Worm (Caenorhabditis elegans) whole organism, L1 larva: ENCODE results near the gene ckb-2.

Source experiments
- C34B4.2 ChIP-seq: sonication (generic microtip); optimal IDR thresholded peaks from 2 replicates; lab custom pipeline; 2017; ENCODE audit warnings: mild to moderate bottlenecking, missing genetic modification characterization, missing compliant biosample characterization
- F16B12.6 ChIP-seq: fragments of 150-350 bp; optimal IDR thresholded peaks from 2 replicates; lab custom pipeline; 2014; ENCODE audit warnings: missing biosample characterization, missing genetic modification characterization
- aha-1 ChIP-seq: fragments of 150-350 bp; optimal IDR thresholded peaks from 2 replicates; lab custom pipeline; 2014; ENCODE audit warnings: missing biosample characterization, missing genetic modification characterization
- alr-1 ChIP-seq: fragments of 200-800 bp; sonication (Bioruptor generic); optimal IDR thresholded peaks from 2 replicates; lab custom pipeline; 2018; ENCODE audit warnings: borderline replicate concordance, mild to moderate bottlenecking, missing genetic modification characterization, missing compliant biosample characterization
- aly-2 ChIP-seq: fragments of 150-350 bp; optimal IDR thresholded peaks from 2 replicates; lab custom pipeline; 2014; ENCODE audit warnings: missing biosample characterization, missing genetic modification characterization
- ama-1 ChIP-seq: fragments of 150-350 bp; optimal IDR thresholded peaks from 2 replicates; lab custom pipeline; 2014
- blmp-1 ChIP-seq: fragments of 150-350 bp; optimal IDR thresholded peaks from 2 replicates; lab custom pipeline; 2014; ENCODE audit warnings: missing biosample characterization, missing genetic modification characterization
- ceh-8 ChIP-seq: fragments of 200-800 bp; sonication (Bioruptor generic); optimal IDR thresholded peaks from 2 replicates; lab custom pipeline; 2018; ENCODE audit warnings: mild to moderate bottlenecking, missing genetic modification characterization, moderate library complexity, missing compliant biosample characterization
- dpl-1 ChIP-seq, 3 experiments: fragments of 150-350 bp in 2 of 3; sonication (generic microtip) in 1 of 3; optimal IDR thresholded peaks; 2 replicates each; lab custom pipeline; 2014 to 2017; ENCODE audit warnings: missing biosample characterization in 3 of 3, missing genetic modification characterization in 3 of 3, missing genetic modification reagents in 3 of 3
- dsc-1 ChIP-seq: sonication (generic microtip); optimal IDR thresholded peaks from 2 replicates; lab custom pipeline; 2016; ENCODE audit warnings: mild to moderate bottlenecking, missing genetic modification characterization, missing compliant biosample characterization
- efl-3 ChIP-seq: fragments of 200-800 bp; sonication (Bioruptor generic); optimal IDR thresholded peaks from 2 replicates; lab custom pipeline; 2018; ENCODE audit warnings: mild to moderate bottlenecking, missing genetic modification characterization, missing compliant biosample characterization
- egl-13 ChIP-seq: sonication (generic microtip); optimal IDR thresholded peaks from 2 replicates; lab custom pipeline; 2016; ENCODE audit warnings: missing genotype, missing genetic modification reagents, missing genetic modification characterization, missing compliant biosample characterization
- egl-27 ChIP-seq, 2 experiments: fragments of 150-350 bp in 1 of 2; sonication (generic microtip); optimal IDR thresholded peaks; 3 replicates each; lab custom pipeline; 2017 to 2018; ENCODE audit warnings: missing biosample characterization in 2 of 2, missing genetic modification characterization in 2 of 2, missing genetic modification reagents in 2 of 2
- elt-2 ChIP-seq: sonication (generic microtip); optimal IDR thresholded peaks from 2 replicates; lab custom pipeline; 2016; ENCODE audit warnings: missing genetic modification characterization, mild to moderate bottlenecking, inconsistent platforms, missing compliant biosample characterization, missing genetic modification reagents
- elt-3 ChIP-seq, 6 experiments: fragments of 150-350 bp in 1 of 6; sonication (generic microtip); optimal IDR thresholded peaks; 2 replicates each; lab custom pipeline; 2017 to 2018; ENCODE audit warnings: missing biosample characterization in 6 of 6, missing genetic modification characterization in 6 of 6, inconsistent platforms in 1 of 6
- ets-5 ChIP-seq: fragments of 200-800 bp; sonication (Bioruptor generic); IDR thresholded peaks from 2 replicates; pipeline ENCODE4 v1.3.6; 2022; ENCODE audit warnings: missing genetic modification characterization, missing compliant biosample characterization
- fkh-10 ChIP-seq: sonication (generic microtip); optimal IDR thresholded peaks from 2 replicates; lab custom pipeline; 2017; ENCODE audit warnings: missing biosample characterization, missing genetic modification reagents, missing genetic modification characterization
- fkh-4 ChIP-seq: sonication (generic microtip); optimal IDR thresholded peaks from 2 replicates; lab custom pipeline; 2016; ENCODE audit warnings: missing compliant biosample characterization, missing genetic modification characterization, borderline replicate concordance
- fkh-8 ChIP-seq: sonication (generic microtip); optimal IDR thresholded peaks from 2 replicates; lab custom pipeline; 2016; ENCODE audit warnings: mild to moderate bottlenecking, missing genetic modification characterization, missing compliant biosample characterization
- grh-1 ChIP-seq: fragments of 200-800 bp; sonication (Bioruptor generic); IDR thresholded peaks from 2 replicates; pipeline ENCODE4 v1.3.6; 2022; ENCODE audit warnings: missing genetic modification reagents, missing genetic modification characterization, missing compliant biosample characterization
- hlh-17 ChIP-seq: fragments of 200-800 bp; sonication (Bioruptor generic); optimal IDR thresholded peaks from 2 replicates; lab custom pipeline; 2018; ENCODE audit warnings: missing genetic modification characterization, mild to moderate bottlenecking, missing compliant biosample characterization, moderate library complexity, borderline replicate concordance
- hlh-4 ChIP-seq: sonication (generic microtip); optimal IDR thresholded peaks from 2 replicates; lab custom pipeline; 2016; ENCODE audit warnings: mild to moderate bottlenecking, missing genetic modification characterization, missing compliant biosample characterization
- irx-1 ChIP-seq: sonication (generic microtip); optimal IDR thresholded peaks from 2 replicates; lab custom pipeline; 2016; ENCODE audit warnings: missing genetic modification characterization, missing compliant biosample characterization
- isw-1 ChIP-seq: fragments of 200-800 bp; sonication (Bioruptor generic); IDR thresholded peaks from 2 replicates; pipeline ENCODE4 v1.3.6; 2022; ENCODE audit warnings: missing genetic modification characterization, missing compliant biosample characterization
- jun-1 ChIP-seq: fragments of 150-350 bp; optimal IDR thresholded peaks from 2 replicates; lab custom pipeline; 2014; ENCODE audit warnings: missing biosample characterization, missing genetic modification reagents, missing genetic modification characterization
- lsy-2 ChIP-seq, 2 experiments: fragments of 150-350 bp; optimal IDR thresholded peaks; 2 replicates each; lab custom pipeline; 2014; ENCODE audit warnings: missing biosample characterization in 2 of 2, missing genetic modification characterization in 2 of 2
- mab-9 ChIP-seq: fragments of 200-800 bp; sonication (Bioruptor generic); IDR thresholded peaks from 2 replicates; pipeline ENCODE4 v1.3.6; 2022; ENCODE audit warnings: missing genetic modification reagents, missing genetic modification characterization, missing compliant biosample characterization
- mdl-1 ChIP-seq, 2 experiments: fragments of 150-350 bp; optimal IDR thresholded peaks; 2 replicates each; lab custom pipeline; 2014 to 2017; ENCODE audit warnings: missing biosample characterization in 2 of 2, missing genetic modification characterization in 2 of 2, inconsistent platforms in 1 of 2
- mep-1 ChIP-seq: fragments of 150-350 bp; optimal IDR thresholded peaks from 2 replicates; lab custom pipeline; 2014; ENCODE audit warnings: missing biosample characterization, missing genetic modification characterization
- nhr-11 ChIP-seq: fragments of 150-350 bp; optimal IDR thresholded peaks from 2 replicates; lab custom pipeline; 2014; ENCODE audit warnings: missing biosample characterization, missing genetic modification characterization
- nhr-19 ChIP-seq: fragments of 200-800 bp; sonication (Bioruptor generic); conservative IDR thresholded peaks from 2 replicates; pipeline ENCODE4 v1.3.6; 2022; ENCODE audit warnings: missing genetic modification characterization, missing compliant biosample characterization
- nhr-237 ChIP-seq: fragments of 150-350 bp; optimal IDR thresholded peaks from 2 replicates; lab custom pipeline; 2014; ENCODE audit warnings: missing biosample characterization, missing genetic modification characterization
- nhr-77 ChIP-seq: fragments of 150-350 bp; optimal IDR thresholded peaks from 2 replicates; lab custom pipeline; 2014; ENCODE audit warnings: missing biosample characterization, missing genetic modification characterization
- nhr-84 ChIP-seq: sonication (generic microtip); optimal IDR thresholded peaks from 2 replicates; lab custom pipeline; 2017; ENCODE audit warnings: missing biosample characterization, missing genetic modification characterization
- nhr-85 ChIP-seq: sonication (generic microtip); peaks from one replicate; lab custom pipeline; 2016; ENCODE audit warnings: missing genetic modification characterization, inconsistent platforms, missing compliant biosample characterization
- pag-3 ChIP-seq: sonication (generic microtip); optimal IDR thresholded peaks from 2 replicates; lab custom pipeline; 2017; ENCODE audit warnings: missing genetic modification characterization, mild to moderate bottlenecking, missing compliant biosample characterization, antibody characterized with exemption, borderline replicate concordance; ENCODE audit not compliant: insufficient read depth
- pax-3 ChIP-seq: fragments of 200-800 bp; sonication (Bioruptor generic); optimal IDR thresholded peaks from 2 replicates; lab custom pipeline; 2018; ENCODE audit warnings: mild to moderate bottlenecking, missing genetic modification characterization, moderate library complexity, missing compliant biosample characterization
- snpc-4 ChIP-seq: fragments of 150-350 bp; optimal IDR thresholded peaks from 2 replicates; lab custom pipeline; 2014; ENCODE audit warnings: missing biosample characterization, missing genetic modification characterization
- sox-4 ChIP-seq: sonication (generic microtip); optimal IDR thresholded peaks from 2 replicates; lab custom pipeline; 2016; ENCODE audit warnings: missing genetic modification characterization, missing compliant biosample characterization
- swsn-7 ChIP-seq: sonication (generic microtip); optimal IDR thresholded peaks from 2 replicates; lab custom pipeline; 2016; ENCODE audit warnings: missing genetic modification characterization, missing compliant biosample characterization
- tbx-2 ChIP-seq: sonication (generic microtip); optimal IDR thresholded peaks from 2 replicates; lab custom pipeline; 2016; ENCODE audit warnings: missing genetic modification characterization, missing compliant biosample characterization
- unc-130 ChIP-seq: fragments of 150-350 bp; optimal IDR thresholded peaks from 2 replicates; lab custom pipeline; 2017; ENCODE audit warnings: missing biosample characterization, missing genetic modification characterization, inconsistent platforms
- unc-30 ChIP-seq: sonication (generic microtip); optimal IDR thresholded peaks from 2 replicates; lab custom pipeline; 2017; ENCODE audit warnings: missing biosample characterization, missing genetic modification characterization
- unc-86 ChIP-seq: sonication (generic microtip); optimal IDR thresholded peaks from 2 replicates; lab custom pipeline; 2016; ENCODE audit warnings: missing genetic modification characterization, missing compliant biosample characterization
- unc-98 ChIP-seq: fragments of 200-800 bp; sonication (Bioruptor generic); IDR thresholded peaks from 2 replicates; pipeline ENCODE4 v1.3.6; 2022; ENCODE audit warnings: missing genetic modification characterization, missing compliant biosample characterization
- vab-15 ChIP-seq: sonication (generic microtip); optimal IDR thresholded peaks from 2 replicates; lab custom pipeline; 2017; ENCODE audit warnings: missing genotype, mild to moderate bottlenecking, missing genetic modification characterization, missing compliant biosample characterization
- zip-4 ChIP-seq: fragments of 200-800 bp; sonication (Bioruptor generic); optimal IDR thresholded peaks from 2 replicates; lab custom pipeline; 2018; ENCODE audit warnings: mild to moderate bottlenecking, missing genetic modification characterization, moderate library complexity, missing compliant biosample characterization
- ztf-11 ChIP-seq, 2 experiments: sonication (generic microtip); optimal IDR thresholded peaks; 2 replicates each; lab custom pipeline; 2016 to 2017; ENCODE audit warnings: missing genetic modification characterization in 2 of 2, missing biosample characterization in 1 of 2, missing compliant biosample characterization in 1 of 2
- ztf-4 ChIP-seq: fragments of 150-350 bp; optimal IDR thresholded peaks from 2 replicates; lab custom pipeline; 2014; ENCODE audit warnings: missing biosample characterization, missing genetic modification characterization

The ckb-2 gene

DNA sequence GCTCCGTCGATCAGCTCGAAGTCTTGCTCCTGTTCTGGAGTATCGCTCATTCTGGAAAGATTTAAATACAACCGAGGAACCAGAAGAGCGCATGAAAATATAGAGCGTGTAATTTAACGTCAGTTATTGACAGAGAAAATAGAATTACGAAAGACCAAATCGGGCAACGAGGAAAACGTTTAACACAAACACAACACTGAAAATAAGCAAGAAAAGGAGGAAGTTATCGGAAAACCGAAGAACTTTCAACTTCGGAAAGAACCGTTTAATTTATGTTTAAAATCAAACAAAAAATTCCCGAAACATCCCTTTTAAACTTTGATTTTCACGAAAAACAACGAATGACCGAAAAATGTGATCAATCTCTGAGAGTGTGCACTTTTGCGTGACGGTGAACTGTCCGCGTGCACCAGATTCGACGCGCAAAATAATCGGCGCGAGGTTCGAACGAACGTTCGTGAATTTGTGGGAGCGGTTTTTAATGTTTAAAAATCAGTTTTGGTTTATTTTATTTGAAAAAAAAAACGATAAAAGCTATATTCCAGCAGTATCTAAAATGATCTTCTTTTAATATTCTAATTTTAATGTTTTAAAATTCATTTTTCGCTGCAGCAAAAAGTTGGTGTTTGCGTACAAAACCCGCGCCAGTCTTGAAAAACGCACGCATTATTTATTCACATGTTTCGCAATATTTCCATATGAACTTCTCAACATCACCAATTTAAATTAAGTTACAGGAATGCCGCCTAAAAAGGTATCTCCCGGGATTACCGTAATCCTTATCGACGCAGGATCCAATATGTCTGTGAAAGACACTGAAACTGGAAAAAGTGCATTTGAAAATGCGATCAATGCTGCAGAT lies 51.6 kb downstream of the ckb-2 start, which contains the start of the genes R07E5.7 and cku-80 (continued):
- TF ChIP-seq efl-3 (GFP tag; lab: Kevin White, UChicago) = no peak
- peak; percentile 40 for TF ChIP-seq elt-2
- TF ChIP-seq grh-1 (GFP tag; lab: Robert Waterston, UW) = no peak
- TF ChIP-seq pag-3 (tag; lab: Kevin White, UChicago) = no peak
- no peak for TF ChIP-seq ets-5 (GFP tag; lab: Robert Waterston, UW)
- TF ChIP-seq fkh-10 (GFP tag; lab: Kevin White, UChicago) = no peak
- peak; percentile 74 to 78 for TF ChIP-seq lsy-2 (tag; optimal IDR thresholded peaks at IDR 0.05; lab: Kevin White, UChicago)
- peak; percentile 46 for TF ChIP-seq unc-86 (tag; lab: Kevin White, UChicago)
- peak; percentile 28 for TF ChIP-seq aha-1
- TF ChIP-seq ceh-8 (GFP tag; lab: Kevin White, UChicago) = no peak
- peak; percentile 86 to 91 (median 90) for TF ChIP-seq dpl-1 (GFP tag; optimal IDR thresholded peaks at IDR 0.05; lab: Kevin White, UChicago)
- TF ChIP-seq unc-130 (tag; lab: Kevin White, UChicago) = peak; percentile 56
- peak; percentile 96 for TF ChIP-seq F16B12.6
- TF ChIP-seq nhr-19 (GFP tag; lab: Robert Waterston, UW) = peak; percentile 74
- TF ChIP-seq nhr-85 (tag; lab: Kevin White, UChicago) = peak; percentile 75
- TF ChIP-seq alr-1 (tag; lab: Kevin White, UChicago) = no peak
- TF ChIP-seq swsn-7 (tag; lab: Kevin White, UChicago) = peak; percentile 54
- peak; percentile 39; the same call in 1 of the 2 replicates for TF ChIP-seq isw-1 (GFP tag; lab: Robert Waterston, UW)
- peak; percentile 42 for TF ChIP-seq sox-4 (tag; lab: Kevin White, UChicago)
- TF ChIP-seq nhr-11 (tag; lab: Kevin White, UChicago) = no peak
- peak; percentile 40 for TF ChIP-seq dsc-1
- peak; percentile 59 for TF ChIP-seq mep-1 (tag; lab: Kevin White, UChicago)
- TF ChIP-seq hlh-17 (GFP tag; lab: Kevin White, UChicago) = no peak
- TF ChIP-seq aly-2 = no peak
- TF ChIP-seq tbx-2 = peak; percentile 53
- TF ChIP-seq elt-3 (tag; optimal IDR thresholded peaks at IDR 0.05; lab: Kevin White, UChicago) = peak in 2 of 6 experiments; percentile 44 to 47
- TF ChIP-seq vab-15 = no peak
- TF ChIP-seq zip-4 (GFP tag; lab: Kevin White, UChicago) = no peak
- TF ChIP-seq jun-1 (tag; lab: Kevin White, UChicago) = no peak
- TF ChIP-seq nhr-84 = no peak
- no peak for TF ChIP-seq C34B4.2 (tag; lab: Kevin White, UChicago)
- peak; percentile 42 for TF ChIP-seq irx-1
- no peak for TF ChIP-seq fkh-4 (tag; lab: Kevin White, UChicago)
- TF ChIP-seq mdl-1 (tag; optimal IDR thresholded peaks at IDR 0.05; lab: Kevin White, UChicago) = peak in 1 of 2 experiments; percentile 41
- TF ChIP-seq nhr-77 (tag; lab: Kevin White, UChicago) = peak; percentile 24
- peak in 1 of 2 experiments; percentile 28 for TF ChIP-seq ztf-11 (tag; optimal IDR thresholded peaks at IDR 0.05; lab: Kevin White, UChicago)
- TF ChIP-seq snpc-4 (tag; lab: Kevin White, UChicago) = peak; percentile 44
- no peak for TF ChIP-seq mab-9
- TF ChIP-seq ama-1 (lab: Kevin White, UChicago) = no peak
- no peak for TF ChIP-seq hlh-4 (tag; lab: Kevin White, UChicago)
- TF ChIP-seq nhr-237 (tag; lab: Kevin White, UChicago) = no peak
- no peak for TF ChIP-seq egl-27 (tag; optimal IDR thresholded peaks at IDR 0.05; lab: Kevin White, UChicago)
- TF ChIP-seq ztf-4 (tag; lab: Kevin White, UChicago) = no peak
- peak; percentile 51 for TF ChIP-seq blmp-1 (tag; lab: Kevin White, UChicago)
- TF ChIP-seq egl-13 = no peak
- TF ChIP-seq unc-98 = no peak
- no peak for TF ChIP-seq unc-30 (tag; lab: Kevin White, UChicago)
- peak; percentile 30 for TF ChIP-seq fkh-8 (tag; lab: Kevin White, UChicago)
- TF ChIP-seq pax-3 (tag; lab: Kevin White, UChicago) = no peak
